Fruit fly (Drosophila melanogaster) whole organism, adult: ENCODE data around the gene RhoGEF64C.

Experiments used
- CG11617 ChIP-seq: fragments of 200-800 bp; sonication (Bioruptor generic); optimal IDR thresholded peaks from 2 replicates; lab custom pipeline; 2017; ENCODE audit warnings: mild to moderate bottlenecking, missing biosample characterization, missing genetic modification reagents, missing genetic modification characterization
- CG12768 ChIP-seq: fragments of 200-800 bp; sonication (Bioruptor generic); optimal IDR thresholded peaks from 2 replicates; lab custom pipeline; 2017; ENCODE audit warnings: missing biosample characterization, missing genetic modification characterization, mild to moderate bottlenecking, moderate library complexity, missing genetic modification reagents
- CG14711 ChIP-seq: fragments of 200-800 bp; sonication (Bioruptor generic); optimal IDR thresholded peaks from 2 replicates; lab custom pipeline; 2018; ENCODE audit warnings: missing biosample characterization, mild to moderate bottlenecking, missing genetic modification characterization, moderate library complexity
- CG1620 ChIP-seq: fragments of 200-800 bp; sonication (Bioruptor generic); optimal IDR thresholded peaks from 2 replicates; lab custom pipeline; 2016; ENCODE audit warnings: missing biosample characterization, missing genetic modification characterization
- CG33017 ChIP-seq: fragments of 200-800 bp; sonication (Bioruptor generic); optimal IDR thresholded peaks from 2 replicates; lab custom pipeline; 2018; ENCODE audit warnings: missing biosample characterization, mild to moderate bottlenecking, missing genetic modification characterization, moderate library complexity
- CG5204 ChIP-seq: fragments of 200-800 bp; sonication (Bioruptor generic); optimal IDR thresholded peaks from 2 replicates; lab custom pipeline; 2016; ENCODE audit warnings: missing biosample characterization, missing genetic modification characterization
- CG7045 ChIP-seq: fragments of 200-800 bp; sonication (Bioruptor generic); optimal IDR thresholded peaks from 2 replicates; lab custom pipeline; 2017; ENCODE audit warnings: missing biosample characterization, mild to moderate bottlenecking, missing genetic modification characterization
- CG7101 ChIP-seq: fragments of 200-800 bp; sonication (Bioruptor generic); optimal IDR thresholded peaks from 2 replicates; lab custom pipeline; 2018; ENCODE audit warnings: missing biosample characterization, mild to moderate bottlenecking, missing genetic modification characterization, moderate library complexity
- Clk ChIP-seq: fragments of 200-800 bp; sonication (Bioruptor generic); optimal IDR thresholded peaks from 2 replicates; lab custom pipeline; 2017; ENCODE audit warnings: missing biosample characterization, missing genetic modification characterization
- Crg-1 ChIP-seq: fragments of 200-800 bp; sonication (Bioruptor generic); optimal IDR thresholded peaks from 2 replicates; lab custom pipeline; 2016; ENCODE audit warnings: missing biosample characterization, missing genetic modification characterization
- Hr96 ChIP-seq: fragments of 200-800 bp; sonication (Bioruptor generic); optimal IDR thresholded peaks from 2 replicates; lab custom pipeline; 2016; ENCODE audit warnings: missing biosample characterization, missing genetic modification characterization
- Mnt ChIP-seq: fragments of 200-800 bp; sonication (Bioruptor generic); optimal IDR thresholded peaks from 2 replicates; lab custom pipeline; 2016; ENCODE audit warnings: missing biosample characterization, mild to moderate bottlenecking, missing genetic modification characterization
- bab1 ChIP-seq: fragments of 200-800 bp; sonication (Bioruptor generic); optimal IDR thresholded peaks from 3 replicates; lab custom pipeline; 2019; ENCODE audit warnings: missing biosample characterization, mild to moderate bottlenecking, missing genetic modification characterization, moderate library complexity
- cic ChIP-seq: fragments of 200-800 bp; sonication (Bioruptor generic); optimal IDR thresholded peaks from 2 replicates; lab custom pipeline; 2017; ENCODE audit warnings: missing biosample characterization, mild to moderate bottlenecking, missing genetic modification characterization, moderate library complexity
- cnc ChIP-seq, 2 experiments: fragments of >200 bp; optimal IDR thresholded peaks; 2 replicates each; lab custom pipeline; 2017
- kay ChIP-seq: fragments of 200-800 bp; sonication (Bioruptor generic); peaks from one replicate; lab custom pipeline; 2016; ENCODE audit warnings: missing biosample characterization, missing genetic modification characterization, borderline replicate concordance
- ovo ChIP-seq: fragments of 200-800 bp; sonication (Bioruptor generic); optimal IDR thresholded peaks from 2 replicates; lab custom pipeline; 2016; ENCODE audit warnings: missing biosample characterization, missing genetic modification characterization
- pad ChIP-seq: fragments of 200-800 bp; sonication (Bioruptor generic); optimal IDR thresholded peaks from 3 replicates; lab custom pipeline; 2017; ENCODE audit warnings: missing biosample characterization, missing genetic modification characterization, mild to moderate bottlenecking, moderate library complexity, missing genetic modification reagents
- tj ChIP-seq: fragments of 200-800 bp; sonication (Bioruptor generic); optimal IDR thresholded peaks from 3 replicates; lab custom pipeline; 2017; ENCODE audit warnings: missing biosample characterization, mild to moderate bottlenecking, missing genetic modification characterization, moderate library complexity
- toe ChIP-seq: fragments of 200-800 bp; sonication (Bioruptor generic); optimal IDR thresholded peaks from 2 replicates; lab custom pipeline; 2016; ENCODE audit warnings: missing biosample characterization, missing genetic modification characterization

RhoGEF64C gene

DNA sequence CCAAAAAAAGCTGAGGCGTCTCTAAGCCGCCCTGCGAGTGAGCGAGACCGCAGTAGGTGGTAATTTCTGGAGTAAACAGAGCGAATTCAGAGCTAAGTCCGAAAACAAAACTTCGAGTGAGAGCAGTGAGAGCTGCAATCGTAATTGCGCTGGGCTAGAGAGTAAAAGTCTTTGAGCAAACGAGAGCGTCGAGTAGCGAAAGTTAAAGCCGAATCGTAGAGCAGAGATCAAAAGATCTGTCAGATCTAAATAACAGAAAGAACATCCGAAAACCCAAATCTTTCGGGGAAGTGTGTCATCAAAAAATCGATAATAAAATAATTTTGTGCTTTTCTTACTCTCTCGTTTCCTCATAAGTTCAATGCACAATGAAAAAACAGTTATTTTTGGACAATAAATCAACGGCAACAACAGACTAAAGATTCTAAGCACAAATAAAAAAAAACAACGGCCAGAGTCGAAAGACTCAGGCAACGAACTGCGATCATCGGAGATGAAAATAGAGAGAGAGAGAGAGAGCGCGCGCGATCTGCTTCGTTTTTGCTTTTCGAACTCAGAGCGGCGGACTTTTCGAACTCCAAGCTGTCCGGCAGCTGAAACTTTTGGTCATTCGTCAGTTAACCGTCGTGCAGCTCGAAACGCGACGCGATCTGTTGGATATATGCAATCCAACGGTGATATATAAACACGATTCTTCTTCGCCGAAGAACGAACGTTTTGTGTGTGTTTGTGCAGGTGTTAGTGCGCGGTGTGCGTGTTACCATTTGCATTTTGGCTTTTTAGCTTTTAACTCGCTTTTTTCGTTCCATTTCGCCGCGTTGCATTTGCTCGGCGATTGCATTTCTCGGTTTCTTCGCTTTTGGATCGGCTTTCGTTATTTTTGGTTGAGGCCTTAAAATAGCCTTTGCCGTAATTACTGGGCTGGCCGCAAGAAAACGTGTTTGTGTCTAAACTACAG, at the start of gene RhoGEF64C:
RhoGEF64C (plus strand) TSS at position 607 of the 958 bp plus-strand sequence.
- TF ChIP-seq Clk (GFP tag; lab: Kevin White, UChicago) (no peak), tj (GFP tag; lab: Kevin White, UChicago) (peak; percentile 55), bab1 (no peak), pad (GFP tag; lab: Kevin White, UChicago) (no peak), Hr96 (no peak), ovo (GFP tag; lab: Kevin White, UChicago) (peak; percentile 13), toe (GFP tag; lab: Kevin White, UChicago) (no peak), cnc (optimal IDR thresholded peaks at IDR 0.05; lab: Kevin White, UChicago) (no peak), CG12768 (GFP tag; lab: Kevin White, UChicago) (no peak), CG1620 (GFP tag; lab: Kevin White, UChicago) (no peak)

DNA sequence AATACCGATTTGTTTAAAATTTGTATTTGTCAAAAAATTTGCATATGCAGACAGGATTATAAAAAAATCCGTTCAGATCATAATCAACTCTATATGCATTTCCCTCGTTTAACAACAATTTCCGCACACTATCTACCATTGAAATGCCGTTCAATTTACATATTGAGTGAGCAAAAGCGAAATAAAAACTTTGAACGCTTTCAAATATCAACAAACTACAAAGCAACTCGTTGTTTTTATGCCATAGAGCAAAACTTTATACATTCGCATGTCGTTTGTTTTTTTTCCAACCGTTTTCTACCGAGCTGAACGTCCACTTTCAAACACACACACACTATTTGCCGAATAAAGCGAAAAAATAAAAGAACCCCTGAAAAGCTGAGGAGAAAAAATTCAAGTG, 44.6 kb upstream of the RhoGEF64C start, which contains the start of gene TTLL1B:
TTLL1B (plus strand) TSS at position 301 of the 400 bp plus-strand sequence.
- TF ChIP-seq pad (GFP tag; lab: Kevin White, UChicago): no peak
- TF ChIP-seq ovo (GFP tag; lab: Kevin White, UChicago): no peak
- no peak for TF ChIP-seq CG7101 (tag; lab: Kevin White, UChicago)
- no peak for TF ChIP-seq cnc (optimal IDR thresholded peaks at IDR 0.05; lab: Kevin White, UChicago)
- no peak for TF ChIP-seq Crg-1 (GFP tag; lab: Kevin White, UChicago)

DNA sequence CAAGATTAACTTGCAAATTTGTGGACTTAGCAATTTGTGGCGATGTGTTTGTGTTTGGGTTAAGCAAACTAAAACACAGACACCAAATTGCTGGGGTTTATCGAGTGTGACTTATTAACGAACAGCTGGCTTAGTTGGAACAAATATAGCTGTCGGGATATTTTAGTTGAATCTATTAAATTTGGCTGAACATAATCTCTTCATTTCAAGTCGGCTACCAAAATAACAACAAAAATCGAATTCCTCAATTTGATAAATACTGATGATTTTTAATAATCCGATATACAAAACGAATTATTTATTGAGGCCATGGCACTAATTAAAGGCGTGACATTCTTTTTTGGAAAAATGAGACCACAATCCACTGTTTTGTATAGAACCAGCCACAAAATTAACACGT, 25.3 kb upstream of the RhoGEF64C start, which contains the start of gene CG32236:
CG32236 (minus strand) TSS at position 101 of the 400 bp plus-strand sequence.
- TF ChIP-seq Clk (GFP tag; lab: Kevin White, UChicago) (no peak), cnc (optimal IDR thresholded peaks at IDR 0.05; lab: Kevin White, UChicago) (no peak), CG7045 (GFP tag; lab: Kevin White, UChicago) (no peak), CG11617 (GFP tag; lab: Kevin White, UChicago) (no peak)

DNA sequence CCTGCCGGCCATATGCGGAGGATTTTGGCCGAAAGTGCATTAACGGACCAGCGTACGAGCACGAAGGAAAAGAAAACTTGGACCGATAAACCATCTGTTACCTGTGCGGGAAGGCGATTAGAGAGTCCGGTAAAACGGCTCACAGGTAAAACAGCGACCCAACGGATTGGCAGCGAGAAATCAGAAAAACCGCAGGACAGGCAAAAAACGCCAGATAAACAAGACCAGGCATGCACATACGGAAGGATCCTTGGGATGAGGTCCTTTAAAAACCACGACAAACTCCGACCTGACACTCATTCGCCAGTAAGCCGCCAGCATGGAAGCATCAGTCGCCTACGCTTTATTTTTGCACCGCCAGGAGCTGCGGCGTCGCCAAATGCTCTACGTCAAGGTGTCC, 15.1 kb upstream of the RhoGEF64C start, which contains the start of gene CG34266:
CG34266 (plus strand) TSS at position 301 of the 400 bp plus-strand sequence.
- TF ChIP-seq CG33017 (tag; lab: Kevin White, UChicago) (no peak), CG12768 (GFP tag; lab: Kevin White, UChicago) (no peak), Mnt (no peak), CG11617 (GFP tag; lab: Kevin White, UChicago) (no peak), Clk (GFP tag; lab: Kevin White, UChicago) (no peak), toe (GFP tag; lab: Kevin White, UChicago) (no peak), Crg-1 (GFP tag; lab: Kevin White, UChicago) (no peak), kay (GFP tag; lab: Kevin White, UChicago) (no peak), Hr96 (no peak), CG1620 (GFP tag; lab: Kevin White, UChicago) (no peak), cnc (optimal IDR thresholded peaks at IDR 0.05; lab: Kevin White, UChicago) (no peak), CG14711 (tag; lab: Kevin White, UChicago) (no peak), tj (GFP tag; lab: Kevin White, UChicago) (no peak), cic (no peak), CG5204 (no peak), CG7045 (GFP tag; lab: Kevin White, UChicago) (no peak), pad (GFP tag; lab: Kevin White, UChicago) (no peak), bab1 (no peak), CG7101 (tag; lab: Kevin White, UChicago) (no peak), ovo (GFP tag; lab: Kevin White, UChicago) (no peak)

DNA sequence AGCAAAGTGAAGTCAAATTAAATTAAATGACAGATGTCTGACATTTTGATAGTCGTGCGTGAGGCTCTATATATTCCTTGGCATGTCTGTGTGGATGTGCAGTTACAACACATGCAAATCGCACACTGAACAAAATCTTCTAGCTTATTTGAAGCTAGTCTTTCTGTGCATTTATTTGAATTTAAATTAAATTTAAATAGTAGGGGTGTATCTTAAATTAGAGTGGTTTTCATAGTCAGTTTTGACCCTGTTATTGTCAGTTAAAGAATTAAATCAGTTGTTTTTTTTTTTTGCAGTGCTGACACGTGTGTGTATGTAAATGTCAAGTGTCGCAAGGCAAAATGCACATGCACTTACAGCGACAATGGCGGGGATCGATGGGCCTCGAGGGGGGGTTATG, 13.5 kb upstream of the RhoGEF64C start:
- TF ChIP-seq CG7045 (GFP tag; lab: Kevin White, UChicago) (no peak), cnc (optimal IDR thresholded peaks at IDR 0.05; lab: Kevin White, UChicago) (no peak), CG11617 (GFP tag; lab: Kevin White, UChicago) (no peak), CG14711 (tag; lab: Kevin White, UChicago) (no peak), kay (GFP tag; lab: Kevin White, UChicago) (no peak)

DNA sequence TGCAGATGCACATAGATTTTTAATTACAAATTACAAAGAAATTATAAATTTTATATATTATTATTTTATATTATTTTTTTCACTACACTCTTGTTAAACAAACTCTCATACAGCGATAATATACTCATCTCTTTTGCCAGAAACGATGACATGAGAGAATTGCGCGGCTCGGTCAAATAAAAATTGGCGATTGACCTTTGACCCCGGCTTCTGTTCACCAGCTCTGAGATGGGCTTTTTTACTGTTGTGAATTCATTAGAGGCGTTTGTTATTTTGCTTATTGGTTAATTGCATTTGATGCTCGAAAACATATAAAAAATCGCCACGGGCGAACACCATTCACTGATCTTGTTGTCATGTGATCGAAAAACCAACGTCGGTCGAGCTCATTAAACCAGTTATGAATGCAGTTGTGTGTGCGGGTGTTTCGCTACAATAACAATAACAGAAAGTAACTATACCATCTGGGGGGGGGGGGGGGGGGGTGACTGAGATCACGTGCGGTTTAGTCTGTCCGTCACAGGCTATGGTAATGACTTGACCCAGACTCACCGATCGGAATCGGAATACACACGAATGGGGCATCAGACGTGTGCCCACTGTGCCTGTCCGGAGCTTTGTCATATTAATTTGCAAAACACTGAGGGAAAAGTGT, 7.8 kb upstream of the RhoGEF64C start:
- TF ChIP-seq tj (GFP tag; lab: Kevin White, UChicago): no peak
- TF ChIP-seq CG7045 (GFP tag; lab: Kevin White, UChicago): no peak
- no peak for TF ChIP-seq kay (GFP tag; lab: Kevin White, UChicago)
- no peak for TF ChIP-seq cic
- no peak for TF ChIP-seq ovo (GFP tag; lab: Kevin White, UChicago)
- no peak for TF ChIP-seq Mnt
- TF ChIP-seq CG14711 (tag; lab: Kevin White, UChicago): no peak
- no peak for TF ChIP-seq cnc (optimal IDR thresholded peaks at IDR 0.05; lab: Kevin White, UChicago)
- no peak for TF ChIP-seq pad (GFP tag; lab: Kevin White, UChicago)
- no peak for TF ChIP-seq bab1
